Fruit fly (Drosophila melanogaster): ENCODE measurements around the gene CG15771.

The CG15771 gene

dm6 chrX:5754837-5755828 is at the start of gene CG15771, which contains the start of gene lin-52 (continued):
- TF ChIP-seq CG1233 (GFP tag; optimal IDR thresholded peaks at IDR 0.05) (peak; percentile 91), Ets65A (GFP tag) (peak; percentile 97), cad (GFP tag; optimal IDR thresholded peaks at IDR 0.05) (no peak), CG18011 (GFP tag; optimal IDR thresholded peaks at IDR 0.05) (peak; percentile 79), cas (GFP tag; IDR thresholded peaks at IDR 0.05) (peak; percentile 87), ssp (GFP tag; IDR thresholded peaks at IDR 0.05) (peak; percentile 89), odd (GFP tag; optimal IDR thresholded peaks at IDR 0.05) (peak; percentile 96), NFAT (GFP tag; IDR thresholded peaks at IDR 0.05) (peak; percentile 87; the same call in 1 of the 2 replicates), D19A (tag; optimal IDR thresholded peaks at IDR 0.05) (peak; percentile 91), CG6254 (GFP tag; optimal IDR thresholded peaks at IDR 0.05) (peak; percentile 88), ro (GFP tag; IDR thresholded peaks at IDR 0.05) (peak; percentile 87), CG31365 (tag; optimal IDR thresholded peaks at IDR 0.05) (peak; percentile 73), unpg (GFP tag; optimal IDR thresholded peaks at IDR 0.05) (peak; percentile 94), CG7372 (GFP tag; IDR thresholded peaks at IDR 0.05) (peak; percentile 94), amos (GFP tag; IDR thresholded peaks at IDR 0.05; ENCODE audit: partially characterized antibody) (peak; percentile 69), trem (tag; optimal IDR thresholded peaks at IDR 0.05) (peak; percentile 82), CG3407 (GFP tag; optimal IDR thresholded peaks at IDR 0.05) (peak; percentile 89), sob (GFP tag; IDR thresholded peaks at IDR 0.05) (peak; percentile 95), Ssrp (tag; optimal IDR thresholded peaks at IDR 0.05) (peak; percentile 91), CG2889 (GFP tag; IDR thresholded peaks at IDR 0.05) (peak; percentile 86), CG17186 (GFP tag; optimal IDR thresholded peaks at IDR 0.05) (peak; percentile 62), sens-2 (GFP tag; IDR thresholded peaks at IDR 0.05) (peak; percentile 76), grau (tag; optimal IDR thresholded peaks at IDR 0.05) (peak; percentile 95), CG4854 (GFP tag; optimal IDR thresholded peaks at IDR 0.05) (peak; percentile 70), Mrtf (GFP tag; IDR thresholded peaks at IDR 0.05) (peak; percentile 94), corto (GFP tag; optimal IDR thresholded peaks at IDR 0.05) (peak; percentile 95), hth (optimal IDR thresholded peaks at IDR 0.05) (no peak), CG9817 (tag; optimal IDR thresholded peaks at IDR 0.05) (peak; percentile 95), CG32767 (GFP tag; IDR thresholded peaks at IDR 0.05) (peak; percentile 96), CG4617 (GFP tag; optimal IDR thresholded peaks at IDR 0.05; ENCODE audit: borderline replicate concordance) (peak; percentile 17), CG14050 (GFP tag; IDR thresholded peaks at IDR 0.05) (peak; percentile 91), CG3065 (GFP tag; optimal IDR thresholded peaks at IDR 0.05) (peak; percentile 76), onecut (GFP tag; IDR thresholded peaks at IDR 0.05) (peak; percentile 91), mirr (GFP tag; optimal IDR thresholded peaks at IDR 0.05) (peak; percentile 91), Bteb2 (GFP tag; optimal IDR thresholded peaks at IDR 0.05) (peak; percentile 40), CG32772 (GFP tag; IDR thresholded peaks at IDR 0.05) (peak; percentile 94), CG42726 (GFP tag; IDR thresholded peaks at IDR 0.05; ENCODE audit: partially characterized antibody) (0 out of 2 replicates have a peak, but pooled peaks have one; percentile 37), unc-4 (GFP tag; IDR thresholded peaks at IDR 0.05; ENCODE audit: partially characterized antibody) (peak; percentile 67), peb (GFP tag; IDR thresholded peaks at IDR 0.05) (peak; percentile 94), ken (GFP tag; IDR thresholded peaks at IDR 0.05) (peak; percentile 94), CG32532 (GFP tag; IDR thresholded peaks at IDR 0.05) (peak; percentile 97), eve (GFP tag; optimal IDR thresholded peaks at IDR 0.05) (no peak), Hr51 (GFP tag; optimal IDR thresholded peaks at IDR 0.05) (peak; percentile 65 to 96), vfl (GFP tag; optimal IDR thresholded peaks at IDR 0.05) (peak; percentile 83), pnt (GFP tag; optimal IDR thresholded peaks at IDR 0.05) (peak; percentile 62), CG8359 (GFP tag; optimal IDR thresholded peaks at IDR 0.05; ENCODE audit: borderline replicate concordance) (peak; percentile 86), PHDP (tag; optimal IDR thresholded peaks at IDR 0.05) (peak; percentile 95), Adf1 (GFP tag; IDR thresholded peaks at IDR 0.05) (peak; percentile 86)

Data from whole organism, embryonic.